Worm (Caenorhabditis elegans) whole organism, midembryonic: ENCODE measurements around the gene ZK829.9.

Experiments used
- T22C8.4 ChIP-seq: fragments of 200-800 bp; sonication (Bioruptor generic); IDR thresholded peaks from 2 replicates; pipeline ENCODE4 v1.3.6; 2022; ENCODE audit warnings: missing genetic modification characterization, missing compliant biosample characterization
- flt-1 ChIP-seq: fragments of 200-800 bp; sonication (Bioruptor generic); IDR thresholded peaks from 2 replicates; pipeline ENCODE4 v1.3.6; 2022; ENCODE audit warnings: missing genetic modification characterization, missing compliant biosample characterization
- klf-2 ChIP-seq: fragments of 200-800 bp; sonication (Bioruptor generic); conservative IDR thresholded peaks from 2 replicates; pipeline ENCODE4 v1.3.6; 2022; ENCODE audit warnings: missing genetic modification reagents, missing genetic modification characterization, missing compliant biosample characterization
- med-1 ChIP-seq: sonication (generic microtip); optimal IDR thresholded peaks from 2 replicates; lab custom pipeline; 2017; ENCODE audit warnings: missing genetic modification characterization, mild to moderate bottlenecking, missing compliant biosample characterization, antibody characterized with exemption, missing genetic modification reagents; ENCODE audit not compliant: insufficient read depth
- tab-1 ChIP-seq: fragments of 200-800 bp; sonication (Bioruptor generic); IDR thresholded peaks from 2 replicates; pipeline ENCODE4 v1.3.6; 2022; ENCODE audit warnings: missing genetic modification characterization, missing compliant biosample characterization
- ztf-23 ChIP-seq: fragments of 200-800 bp; sonication (Bioruptor generic); IDR thresholded peaks from 2 replicates; pipeline ENCODE4 v1.3.6; 2022; ENCODE audit warnings: missing genetic modification reagents, missing genetic modification characterization, missing compliant biosample characterization

DNA sequence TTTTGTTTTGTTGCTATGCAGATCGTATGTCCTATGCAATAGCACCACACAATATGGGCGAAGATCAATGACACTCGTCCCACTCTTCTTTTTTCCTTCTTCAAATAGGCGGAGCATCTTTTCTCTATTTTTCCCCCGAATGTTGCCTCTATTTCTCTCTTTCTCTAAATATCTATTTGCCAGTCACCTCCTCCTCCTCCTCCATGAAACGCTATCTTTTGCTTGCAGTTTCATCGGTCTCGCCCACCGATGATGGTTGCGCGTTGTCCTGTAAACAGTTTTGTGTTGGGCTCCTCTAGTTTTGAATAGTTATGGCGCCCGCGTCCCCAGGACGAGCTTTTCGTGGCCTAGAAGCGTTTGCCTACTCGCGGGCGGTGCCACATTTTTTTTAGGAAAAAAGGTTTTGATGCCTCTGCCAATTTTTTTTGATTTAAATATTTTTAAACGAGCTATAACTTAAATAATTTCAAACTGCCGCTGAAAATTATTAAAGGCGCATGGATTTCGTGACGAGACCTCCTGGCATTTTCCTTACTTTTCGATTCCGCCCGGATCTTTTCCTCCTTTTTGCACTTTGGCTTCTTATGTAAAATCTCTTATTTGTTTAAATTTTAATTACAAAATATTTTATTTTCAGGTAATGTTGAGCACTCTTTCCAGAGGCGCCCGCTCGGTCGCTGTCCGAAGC, 17.6 kb upstream of the ZK829.9 start, which contains the start of gene gdh-1:
- TF ChIP-seq med-1 (GFP tag; lab: Kevin White, UChicago) (no peak), T22C8.4 (no peak), tab-1 (GFP tag; lab: Robert Waterston, UW) (no peak), flt-1 (GFP tag; lab: Robert Waterston, UW) (no peak), klf-2 (no peak), ztf-23 (GFP tag; lab: Robert Waterston, UW) (no peak)
